Fruit fly (Drosophila melanogaster) whole organism, wandering third instar larva: ENCODE results near the gene Rab5.
A peak's percentile ranks its signal among the peaks of the same experiment; 100 is the strongest.

Experiments
- Abd-B ChIP-seq: fragments of >200 bp; optimal IDR thresholded peaks from 2 replicates; lab custom pipeline; 2017; ENCODE audit warnings: missing biosample characterization, missing genetic modification characterization
- CG32264 ChIP-seq: fragments of 200-800 bp; sonication (Bioruptor generic); optimal IDR thresholded peaks from 2 replicates; lab custom pipeline; 2016; ENCODE audit warnings: missing biosample characterization, missing genetic modification characterization
- CG9705 ChIP-seq: fragments of 200-800 bp; sonication (Bioruptor generic); optimal IDR thresholded peaks from 2 replicates; lab custom pipeline; 2018; ENCODE audit warnings: missing biosample characterization, mild to moderate bottlenecking, missing genetic modification characterization
- CrebA ChIP-seq: fragments of 200-800 bp; sonication (Bioruptor generic); optimal IDR thresholded peaks from 2 replicates; lab custom pipeline; 2016; ENCODE audit warnings: missing biosample characterization, mild to moderate bottlenecking, missing genetic modification characterization, borderline replicate concordance
- Dfd ChIP-seq: fragments of >200 bp; optimal IDR thresholded peaks from 2 replicates; lab custom pipeline; 2017; ENCODE audit warnings: missing biosample characterization, missing genetic modification characterization
- Dif ChIP-seq: fragments of 200-275, 200-300 bp; sonication (Bioruptor generic); optimal IDR thresholded peaks from 2 replicates; lab custom pipeline; 2018; ENCODE audit warnings: missing biosample characterization, missing genetic modification characterization; ENCODE audit not compliant: partially characterized antibody
- GATAd ChIP-seq: sonication (Bioruptor generic); optimal IDR thresholded peaks from 2 replicates; lab custom pipeline; 2016; ENCODE audit warnings: missing biosample characterization, missing genetic modification characterization
- HLH106 ChIP-seq: fragments of 200-800 bp; optimal IDR thresholded peaks from 3 replicates; lab custom pipeline; 2019; ENCODE audit warnings: missing biosample characterization, mild to moderate bottlenecking, missing genetic modification characterization, moderate library complexity
- Hnf4 ChIP-seq: fragments of 200-800 bp; sonication (Bioruptor generic); optimal IDR thresholded peaks from 2 replicates; lab custom pipeline; 2016; ENCODE audit warnings: missing biosample characterization, mild to moderate bottlenecking, missing genetic modification characterization
- Hr78 ChIP-seq: fragments of >200 bp; optimal IDR thresholded peaks from 2 replicates; lab custom pipeline; 2017; ENCODE audit warnings: missing biosample characterization, missing genetic modification characterization
- Hr83 ChIP-seq: fragments of 200-300 bp; sonication (Bioruptor generic); optimal IDR thresholded peaks from 2 replicates; lab custom pipeline; 2016; ENCODE audit warnings: missing biosample characterization, mild to moderate bottlenecking, missing genetic modification characterization, moderate library complexity; ENCODE audit not compliant: poor library complexity, severe bottlenecking
- Jra ChIP-seq: sonication (Bioruptor generic); optimal IDR thresholded peaks from 2 replicates; lab custom pipeline; 2016; ENCODE audit warnings: missing biosample characterization, missing genetic modification characterization
- Mio ChIP-seq: sonication (Bioruptor generic); optimal IDR thresholded peaks from 2 replicates; lab custom pipeline; 2016; ENCODE audit warnings: missing biosample characterization, missing genetic modification characterization
- Myc ChIP-seq: fragments of >200 bp; optimal IDR thresholded peaks from 2 replicates; lab custom pipeline; 2017
- N ChIP-seq: fragments of >200 bp; optimal IDR thresholded peaks from 2 replicates; lab custom pipeline; 2018; ENCODE audit warnings: missing biosample characterization, missing external identifiers, missing genetic modification characterization
- OdsH ChIP-seq: fragments of 200-800 bp; sonication (Bioruptor generic); optimal IDR thresholded peaks from 2 replicates; lab custom pipeline; 2016; ENCODE audit warnings: missing biosample characterization, mild to moderate bottlenecking, missing genetic modification characterization
- Rel ChIP-seq, 2 experiments: fragments of 200-800 bp; sonication (Bioruptor generic) in 1 of 2; optimal IDR thresholded peaks; 2 replicates in 1 of 2; 3 replicates in 1 of 2; lab custom pipeline; 2016 to 2019; ENCODE audit warnings: mild to moderate bottlenecking in 2 of 2, missing biosample characterization in 2 of 2, missing genetic modification characterization in 2 of 2, moderate library complexity in 1 of 2
- Sp1 ChIP-seq: fragments of 200-800 bp; sonication (Bioruptor generic); optimal IDR thresholded peaks from 3 replicates; lab custom pipeline; 2019; ENCODE audit warnings: missing biosample characterization, mild to moderate bottlenecking, missing genetic modification characterization, moderate library complexity
- Vsx2 ChIP-seq: fragments of 200-300, 225-300 bp; sonication (Bioruptor generic); optimal IDR thresholded peaks from 2 replicates; lab custom pipeline; 2018; ENCODE audit warnings: missing biosample characterization, missing genetic modification characterization; ENCODE audit not compliant: partially characterized antibody
- br ChIP-seq: fragments of 200-800 bp; sonication (Bioruptor generic); optimal IDR thresholded peaks from 2 replicates; lab custom pipeline; 2016; ENCODE audit warnings: missing biosample characterization, missing genetic modification characterization
- brk ChIP-seq: fragments of 200-800 bp; sonication (Bioruptor generic); optimal IDR thresholded peaks from 2 replicates; lab custom pipeline; 2016; ENCODE audit warnings: missing biosample characterization, mild to moderate bottlenecking, missing genetic modification characterization
- dl ChIP-seq, 2 experiments: fragments of 175-275, 200-275 bp in 1 of 2; fragments of 200-275 bp in 1 of 2; sonication (Bioruptor generic); optimal IDR thresholded peaks; lab custom pipeline; 2018; ENCODE audit warnings: mild to moderate bottlenecking in 2 of 2, missing biosample characterization in 2 of 2, missing genetic modification characterization in 2 of 2, moderate library complexity in 2 of 2; ENCODE audit not compliant: partially characterized antibody in 2 of 2, insufficient read depth in 1 of 2
- dmrt93B ChIP-seq: fragments of 200-800 bp; sonication (Bioruptor generic); optimal IDR thresholded peaks from 2 replicates; lab custom pipeline; 2018; ENCODE audit warnings: missing biosample characterization, mild to moderate bottlenecking, missing genetic modification characterization
- dsf ChIP-seq: sonication (Bioruptor generic); optimal IDR thresholded peaks from 2 replicates; lab custom pipeline; 2016; ENCODE audit warnings: missing biosample characterization, missing genetic modification characterization, borderline replicate concordance
- ey ChIP-seq: fragments of 200-800 bp; sonication (Bioruptor generic); optimal IDR thresholded peaks from 2 replicates; lab custom pipeline; 2016; ENCODE audit warnings: missing biosample characterization, missing genetic modification characterization
- foxo ChIP-seq, 2 experiments: fragments of 200-800 bp; sonication (Bioruptor generic); optimal IDR thresholded peaks; 2 replicates in 1 of 2; 3 replicates in 1 of 2; lab custom pipeline; 2016 to 2017; ENCODE audit warnings: missing biosample characterization in 2 of 2, missing genetic modification characterization in 2 of 2
- fru ChIP-seq: fragments of 200-800 bp; sonication (Bioruptor generic); optimal IDR thresholded peaks from 3 replicates; lab custom pipeline; 2016; ENCODE audit warnings: missing biosample characterization, mild to moderate bottlenecking, missing genetic modification characterization
- h ChIP-seq: fragments of 200-800 bp; sonication (Bioruptor generic); optimal IDR thresholded peaks from 3 replicates; lab custom pipeline; 2016; ENCODE audit warnings: missing biosample characterization, mild to moderate bottlenecking, missing genetic modification characterization
- jim ChIP-seq: fragments of 175-275, 200-325 bp; sonication (Bioruptor generic); optimal IDR thresholded peaks from 2 replicates; lab custom pipeline; 2016; ENCODE audit warnings: missing biosample characterization, mild to moderate bottlenecking, missing genetic modification characterization
- lola ChIP-seq: fragments of >200 bp; optimal IDR thresholded peaks from 2 replicates; lab custom pipeline; 2017; ENCODE audit warnings: missing biosample characterization, missing genetic modification characterization
- pan ChIP-seq: fragments of >200 bp; optimal IDR thresholded peaks from 2 replicates; lab custom pipeline; 2017
- psq ChIP-seq: fragments of 200-800 bp; sonication (Bioruptor generic); optimal IDR thresholded peaks from 3 replicates; lab custom pipeline; 2017; ENCODE audit warnings: missing biosample characterization, mild to moderate bottlenecking, missing genetic modification characterization, moderate library complexity
- rgr ChIP-seq: fragments of 200-800 bp; sonication (Bioruptor generic); optimal IDR thresholded peaks from 3 replicates; lab custom pipeline; 2016; ENCODE audit warnings: missing biosample characterization, mild to moderate bottlenecking, missing genetic modification characterization
- sage ChIP-seq: fragments of 200-800 bp; sonication (Bioruptor generic); optimal IDR thresholded peaks from 2 replicates; lab custom pipeline; 2016; ENCODE audit warnings: missing biosample characterization, mild to moderate bottlenecking, missing genetic modification characterization
- sv ChIP-seq: fragments of 200-800 bp; sonication (Bioruptor generic); optimal IDR thresholded peaks from 3 replicates; lab custom pipeline; 2016; ENCODE audit warnings: missing biosample characterization, missing genetic modification characterization
- tai ChIP-seq: sonication (Bioruptor generic); optimal IDR thresholded peaks from 2 replicates; lab custom pipeline; 2016; ENCODE audit warnings: missing biosample characterization, missing genetic modification characterization
- usp ChIP-seq: fragments of >200 bp; optimal IDR thresholded peaks from 2 replicates; lab custom pipeline; 2017; ENCODE audit warnings: missing biosample characterization, missing genetic modification characterization
- woc ChIP-seq: sonication (Bioruptor generic); optimal IDR thresholded peaks from 2 replicates; lab custom pipeline; 2016; ENCODE audit warnings: missing biosample characterization, mild to moderate bottlenecking, missing genetic modification characterization

The Rab5 gene

DNA sequence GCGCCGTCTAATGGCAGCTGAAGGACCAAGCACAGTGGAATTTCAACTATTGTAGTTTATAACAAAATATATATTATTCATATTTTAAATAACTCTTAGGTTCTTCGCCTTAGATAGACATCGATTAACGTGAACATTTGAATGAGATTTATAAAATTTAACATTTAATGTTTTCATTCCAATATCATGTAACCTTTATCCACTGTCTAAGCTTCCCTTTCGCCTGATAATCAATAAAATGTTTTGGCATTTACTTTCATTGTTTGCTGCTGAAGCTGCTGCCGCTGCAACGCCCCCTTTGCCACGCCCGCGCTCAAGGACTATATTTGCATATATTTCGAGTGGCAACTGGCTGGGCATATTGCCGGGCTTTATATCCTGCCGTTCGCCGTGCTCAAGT is 29.8 kb upstream of the Rab5 start:
- TF ChIP-seq GATAd (no peak), psq (no peak), HLH106 (tag; lab: Kevin White, UChicago) (peak; percentile 1), OdsH (no peak), Sp1 (GFP tag; lab: Kevin White, UChicago) (peak; percentile 2)

DNA sequence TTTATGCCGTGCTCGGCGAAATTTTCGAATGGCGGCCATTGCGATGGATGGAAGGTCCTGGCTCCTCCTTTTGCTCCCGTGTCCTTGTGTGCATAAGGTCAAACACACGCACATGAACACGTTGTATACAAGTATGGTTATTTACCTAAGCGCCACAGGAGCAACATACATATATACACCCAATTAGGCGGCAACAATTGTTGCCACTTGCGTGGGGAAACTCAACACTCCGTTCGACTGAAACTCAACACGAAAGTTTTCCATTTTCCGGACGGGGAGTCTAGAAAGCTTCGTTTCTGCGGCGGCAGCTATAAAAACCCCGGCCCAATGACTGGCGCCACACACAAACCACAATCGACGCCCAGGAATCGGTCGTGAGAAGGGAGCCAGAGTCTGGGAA is 26.2 kb upstream of the Rab5 start, which contains the start of gene CG46448:
Gene CG46448, plus strand, starts transcription at position 340 of the 400 bp plus-strand sequence.
- TF ChIP-seq CG32264 (GFP tag; lab: Kevin White, UChicago): no peak
- no peak for TF ChIP-seq Vsx2
- TF ChIP-seq lola (GFP tag; lab: Kevin White, UChicago): no peak
- TF ChIP-seq GATAd: no peak
- no peak for TF ChIP-seq rgr (GFP tag; lab: Kevin White, UChicago)
- no peak for TF ChIP-seq Rel (GFP tag; optimal IDR thresholded peaks at IDR 0.05; lab: Kevin White, UChicago)
- TF ChIP-seq Rel (tag; optimal IDR thresholded peaks at IDR 0.05; lab: Kevin White, UChicago): no peak
- TF ChIP-seq psq: no peak
- no peak for TF ChIP-seq sv (GFP tag; lab: Kevin White, UChicago)
- TF ChIP-seq Hr83 (GFP tag; lab: Kevin White, UChicago): no peak

DNA sequence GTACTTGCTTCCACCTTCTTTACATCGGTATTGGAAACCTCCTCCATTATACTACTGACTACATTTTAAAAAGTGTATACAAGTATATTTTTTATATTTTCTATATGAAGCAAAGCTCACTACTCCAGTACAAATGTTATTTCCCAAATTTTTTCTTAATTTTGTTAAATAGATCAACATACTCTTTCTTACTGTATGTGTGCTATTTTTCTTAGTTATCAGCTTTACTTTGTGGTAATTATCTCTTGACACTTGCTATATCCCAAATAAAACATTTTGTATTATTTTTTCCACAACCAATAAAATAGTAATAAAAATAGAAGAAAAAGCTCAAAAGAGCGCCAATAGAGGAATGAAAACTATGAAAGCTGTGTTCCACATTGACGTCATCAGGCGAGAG is 25.5 kb upstream of the Rab5 start, which contains the start of gene CG43750:
Gene CG43750, minus strand, starts transcription at position 101 of the 400 bp plus-strand sequence.
- TF ChIP-seq Abd-B: no peak
- TF ChIP-seq Mio: no peak

DNA sequence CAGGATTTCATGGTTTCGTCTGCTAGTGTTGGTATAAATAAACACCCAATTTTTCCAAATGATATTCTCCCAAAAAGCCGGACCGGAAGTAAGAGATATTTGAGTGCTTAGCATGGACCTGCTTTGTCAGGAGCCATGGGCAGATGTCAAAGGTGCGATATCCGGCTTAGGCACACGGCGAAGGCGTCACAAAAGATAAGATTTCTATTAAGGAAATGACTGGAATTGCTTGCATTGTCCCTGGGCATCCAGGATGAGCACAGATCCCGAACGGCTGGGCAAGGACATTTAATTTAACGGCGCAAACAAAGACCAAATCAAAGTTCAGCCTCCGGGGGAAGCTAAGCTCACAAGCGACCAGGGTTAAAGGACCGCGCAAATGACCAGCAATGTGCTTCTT is 20.6 kb upstream of the Rab5 start, which contains the start of gene CG3557:
Gene CG3557, minus strand, starts transcription at position 101 of the 400 bp plus-strand sequence.
- no peak for TF ChIP-seq usp (GFP tag; lab: Kevin White, UChicago)
- TF ChIP-seq sage (GFP tag; lab: Kevin White, UChicago): no peak
- TF ChIP-seq HLH106 (tag; lab: Kevin White, UChicago): no peak

DNA sequence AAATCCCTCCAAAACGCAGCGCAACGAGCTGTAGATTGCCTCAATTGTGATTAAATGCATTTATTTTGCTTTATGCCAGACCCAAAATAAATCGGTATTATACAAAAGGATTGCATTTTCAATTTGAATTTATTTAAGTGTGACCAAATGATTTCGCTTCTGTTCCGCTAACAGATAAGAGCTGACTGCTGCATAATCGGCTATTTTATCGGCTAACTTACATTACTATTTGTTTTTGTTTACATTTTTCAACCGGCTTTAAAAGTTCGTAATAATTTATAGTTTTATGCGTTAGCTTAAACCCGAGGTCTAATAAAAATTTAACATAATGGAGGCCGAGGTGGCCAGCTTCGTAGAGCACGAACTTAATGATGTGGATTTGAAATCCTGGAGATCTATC is 17.9 kb upstream of the Rab5 start, which contains the start of gene PIG-Wa:
Gene PIG-Wa, plus strand, starts transcription at position 232 of the 400 bp plus-strand sequence.
- peak; percentile 77 for TF ChIP-seq Dif (GFP tag; lab: Kevin White, UChicago)
- TF ChIP-seq Hr78: no peak
- TF ChIP-seq psq: no peak
- no peak for TF ChIP-seq Rel (GFP tag; optimal IDR thresholded peaks at IDR 0.05; lab: Kevin White, UChicago)
- TF ChIP-seq Rel (tag; optimal IDR thresholded peaks at IDR 0.05; lab: Kevin White, UChicago): no peak
- TF ChIP-seq pan (lab: Kevin White, UChicago): no peak
- no peak for TF ChIP-seq Mio
- TF ChIP-seq Vsx2: no peak

DNA sequence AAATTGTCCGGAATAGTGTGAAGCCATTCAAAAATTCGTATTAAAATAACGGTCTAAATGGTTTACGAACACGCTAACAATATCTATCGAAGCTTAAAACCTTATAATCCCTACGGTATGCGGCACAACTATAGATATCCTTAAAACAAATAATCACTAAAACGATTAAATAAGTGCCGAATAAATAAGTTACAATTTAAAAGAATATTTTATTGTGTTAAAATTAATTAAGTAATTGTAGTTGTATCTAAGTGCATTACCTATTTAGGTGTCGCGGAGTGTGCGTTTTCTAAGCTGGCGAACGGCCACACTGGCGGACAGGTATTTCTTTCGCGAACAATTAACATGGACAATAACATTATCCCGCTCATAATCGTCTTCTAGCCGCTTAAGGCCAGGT is 15.7 kb upstream of the Rab5 start, which contains the start of gene Eogt:
Gene Eogt, plus strand, starts transcription at position 293 of the 400 bp plus-strand sequence.
- TF ChIP-seq psq (peak; percentile 80), dl (GFP tag; optimal IDR thresholded peaks at IDR 0.05; lab: Kevin White, UChicago; ENCODE audit: insufficient read depth in 1 of 2, partially characterized antibody in 2 of 2) (no peak), sv (GFP tag; lab: Kevin White, UChicago) (peak; percentile 85), N (GFP tag; lab: Kevin White, UChicago) (no peak), Jra (GFP tag; lab: Kevin White, UChicago) (no peak), Hr83 (GFP tag; lab: Kevin White, UChicago) (peak; percentile 2), Dfd (no peak), Vsx2 (no peak), woc (peak; percentile 87), sage (GFP tag; lab: Kevin White, UChicago) (no peak), Myc (lab: Kevin White, UChicago) (peak; percentile 21), tai (no peak), br (GFP tag; lab: Kevin White, UChicago) (peak; percentile 81), brk (GFP tag; lab: Kevin White, UChicago) (no peak), ey (GFP tag; lab: Kevin White, UChicago) (peak; percentile 85), CG9705 (GFP tag; lab: Kevin White, UChicago) (peak; percentile 91), CrebA (GFP tag; lab: Kevin White, UChicago) (no peak), h (peak; percentile 89), usp (GFP tag; lab: Kevin White, UChicago) (no peak), lola (GFP tag; lab: Kevin White, UChicago) (no peak), dmrt93B (GFP tag; lab: Kevin White, UChicago) (peak; percentile 92), jim (GFP tag; lab: Kevin White, UChicago) (peak; percentile 15), GATAd (peak; percentile 75), Abd-B (no peak), dsf (GFP tag; lab: Kevin White, UChicago) (peak; percentile 67), Dif (GFP tag; lab: Kevin White, UChicago) (no peak), Sp1 (GFP tag; lab: Kevin White, UChicago) (peak; percentile 95), Hnf4 (no peak), Mio (peak; percentile 32), foxo (GFP tag; optimal IDR thresholded peaks at IDR 0.05; lab: Kevin White, UChicago) (peak in 1 of 2 experiments; percentile 94), CG32264 (GFP tag; lab: Kevin White, UChicago) (peak; percentile 18), fru (GFP tag; lab: Kevin White, UChicago) (peak; percentile 85)
